Fruit fly (Drosophila melanogaster): Measurements from ENCODE around the gene Nrg.

Gene Nrg

dm6 chrX:8554303-8554702 is 37.1 kb downstream of the Nrg start (continued):
- TF ChIP-seq HmgZ (tag; optimal IDR thresholded peaks at IDR 0.05) (no peak), abd-A (tag; optimal IDR thresholded peaks at IDR 0.05) (no peak), cato (GFP tag; optimal IDR thresholded peaks at IDR 0.05; ENCODE audit: borderline replicate concordance) (no peak), ato (GFP tag; IDR thresholded peaks at IDR 0.05; ENCODE audit: partially characterized antibody) (no peak), CG13775 (GFP tag; optimal IDR thresholded peaks at IDR 0.05) (no peak), lov (optimal IDR thresholded peaks at IDR 0.05) (no peak), lov (GFP tag; IDR thresholded peaks at IDR 0.05) (no peak), emc (GFP tag; optimal IDR thresholded peaks at IDR 0.05) (no peak), CHES-1-like (GFP tag; optimal IDR thresholded peaks at IDR 0.05) (no peak), Xrp1 (GFP tag; IDR thresholded peaks at IDR 0.05) (no peak), CG4730 (GFP tag; IDR thresholded peaks at IDR 0.05) (no peak), CG13894 (tag; optimal IDR thresholded peaks at IDR 0.05) (no peak), pfk (GFP tag; optimal IDR thresholded peaks at IDR 0.05) (no peak), Adf1 (GFP tag; IDR thresholded peaks at IDR 0.05) (no peak), maf-S (GFP tag; optimal IDR thresholded peaks at IDR 0.05) (no peak), vnd (GFP tag; IDR thresholded peaks at IDR 0.05; ENCODE audit: partially characterized antibody) (peak; percentile 55; the same call in 2 of the 3 replicates), org-1 (GFP tag; optimal IDR thresholded peaks at IDR 0.05) (no peak), CG2202 (tag; optimal IDR thresholded peaks at IDR 0.05) (no peak), Dp (GFP tag; optimal IDR thresholded peaks at IDR 0.05) (peak; percentile 48), ttk (GFP tag; IDR thresholded peaks at IDR 0.05) (no peak), inv (GFP tag; IDR thresholded peaks at IDR 0.05; ENCODE audit: partially characterized antibody) (peak; percentile 39), CG16863 (GFP tag; optimal IDR thresholded peaks at IDR 0.05) (no peak), Dref (GFP tag; IDR thresholded peaks at IDR 0.05) (peak; percentile 56), CG4360 (GFP tag; IDR thresholded peaks at IDR 0.05) (peak; percentile 92), fu2 (GFP tag; optimal IDR thresholded peaks at IDR 0.05) (no peak), danr (GFP tag; IDR thresholded peaks at IDR 0.05) (no peak), CG12155 (GFP tag; optimal IDR thresholded peaks at IDR 0.05) (no peak), CG9817 (tag; optimal IDR thresholded peaks at IDR 0.05) (no peak), CG8089 (GFP tag; optimal IDR thresholded peaks at IDR 0.05) (no peak), cg (GFP tag; optimal IDR thresholded peaks at IDR 0.05) (peak; percentile 6), Lpt (GFP tag; optimal IDR thresholded peaks at IDR 0.05) (no peak), CG10654 (GFP tag; optimal IDR thresholded peaks at IDR 0.05) (no peak), sima (GFP tag; optimal IDR thresholded peaks at IDR 0.05) (no peak), Nf-YC (tag; optimal IDR thresholded peaks at IDR 0.05) (no peak), C15 (GFP tag; IDR thresholded peaks at IDR 0.05) (no peak), Blimp-1 (GFP tag; optimal IDR thresholded peaks at IDR 0.05) (no peak), CTCF (GFP tag; optimal IDR thresholded peaks at IDR 0.05) (peak; percentile 70), tx (GFP tag; optimal IDR thresholded peaks at IDR 0.05) (no peak), CG7928 (GFP tag; optimal IDR thresholded peaks at IDR 0.05) (no peak), hb (GFP tag; IDR thresholded peaks at IDR 0.05; ENCODE audit: partially characterized antibody) (0 out of 3 replicates have a peak, but pooled peaks have one; percentile 52), Fer2 (tag; optimal IDR thresholded peaks at IDR 0.05) (no peak), nerfin-2 (GFP tag; IDR thresholded peaks at IDR 0.05; ENCODE audit: partially characterized antibody) (peak; percentile 52; the same call in 1 of the 2 replicates), Sry-δ (GFP tag; optimal IDR thresholded peaks at IDR 0.05) (peak; percentile 35), CG6272 (GFP tag; IDR thresholded peaks at IDR 0.05) (no peak), E2f2 (GFP tag; IDR thresholded peaks at IDR 0.05) (peak; percentile 38; the same call in 1 of the 2 replicates), en (GFP tag; optimal IDR thresholded peaks at IDR 0.05) (no peak), CG6791 (GFP tag; IDR thresholded peaks at IDR 0.05; ENCODE audit: partially characterized antibody) (peak; percentile 65), corto (GFP tag; optimal IDR thresholded peaks at IDR 0.05) (no peak), Stat92E (GFP tag; optimal IDR thresholded peaks at IDR 0.05) (no peak), Deaf1 (tag; optimal IDR thresholded peaks at IDR 0.05) (no peak), stwl (tag; optimal IDR thresholded peaks at IDR 0.05) (peak; percentile 71), CG13287 (GFP tag; IDR thresholded peaks at IDR 0.05; ENCODE audit: partially characterized antibody) (peak; percentile 34)
